Worm (Caenorhabditis elegans) whole organism, L4 larva: Measurements from ENCODE around the gene C13A2.9.
A peak's percentile ranks its signal among the peaks of the same experiment; 100 is the strongest.

Experiments
- F26F4.8 ChIP-seq: fragments of 200-800 bp; sonication (Bioruptor generic); conservative IDR thresholded peaks from 2 replicates; pipeline ENCODE4 v1.3.6; 2022; ENCODE audit warnings: missing genetic modification characterization, missing compliant biosample characterization
- ZK546.5 ChIP-seq, 2 experiments: sonication (generic microtip); optimal IDR thresholded peaks; 2 replicates each; lab custom pipeline; 2017; ENCODE audit warnings: missing biosample characterization in 2 of 2, missing genetic modification characterization in 2 of 2
- aha-1 ChIP-seq: fragments of 150-350 bp; peaks from one replicate; lab custom pipeline; 2014; ENCODE audit warnings: missing biosample characterization, missing genetic modification characterization
- attf-4 ChIP-seq: sonication (generic microtip); optimal IDR thresholded peaks from 3 replicates; lab custom pipeline; 2017; ENCODE audit warnings: missing biosample characterization, missing genetic modification characterization
- ceh-62 ChIP-seq: sonication (generic microtip); optimal IDR thresholded peaks from 2 replicates; lab custom pipeline; 2017; ENCODE audit warnings: missing biosample characterization, missing genetic modification characterization
- ces-1 ChIP-seq: fragments of 150-350 bp; sonication (generic microtip); optimal IDR thresholded peaks from 4 replicates; lab custom pipeline; 2014; ENCODE audit warnings: missing biosample characterization, missing genetic modification reagents, missing genetic modification characterization
- daf-16 ChIP-seq, 3 experiments: sonication (generic microtip); optimal IDR thresholded peaks; 2 replicates each; lab custom pipeline; 2016 to 2017; ENCODE audit warnings: missing genetic modification characterization in 3 of 3, missing genetic modification reagents in 3 of 3, mild to moderate bottlenecking in 2 of 3, missing compliant biosample characterization in 2 of 3, missing biosample characterization in 1 of 3, moderate library complexity in 1 of 3
- dmd-6 ChIP-seq: fragments of 200-800 bp; sonication (Bioruptor generic); IDR thresholded peaks from 2 replicates; pipeline ENCODE4 v1.3.6; 2022; ENCODE audit warnings: missing genetic modification reagents, missing genetic modification characterization, missing compliant biosample characterization
- dmd-8 ChIP-seq: fragments of 200-800 bp; sonication (Bioruptor generic); IDR thresholded peaks from 2 replicates; pipeline ENCODE4 v1.3.6; 2022; ENCODE audit warnings: missing genetic modification characterization, missing compliant biosample characterization
- egl-43 ChIP-seq: fragments of 200-800 bp; sonication (Bioruptor generic); IDR thresholded peaks from 2 replicates; pipeline ENCODE4 v1.3.6; 2022; ENCODE audit warnings: missing genetic modification reagents, missing genetic modification characterization, missing compliant biosample characterization
- hif-1 ChIP-seq, 2 experiments: sonication (generic microtip); optimal IDR thresholded peaks; 2 replicates each; lab custom pipeline; 2016 to 2017; ENCODE audit warnings: missing compliant biosample characterization in 2 of 2, missing genetic modification characterization in 2 of 2, missing genetic modification reagents in 2 of 2, missing genotype in 2 of 2, mild to moderate bottlenecking in 1 of 2
- hlh-30 ChIP-seq: sonication (generic microtip); optimal IDR thresholded peaks from 2 replicates; lab custom pipeline; 2017; ENCODE audit warnings: antibody characterized with exemption, mild to moderate bottlenecking, missing genetic modification characterization, missing compliant biosample characterization; ENCODE audit not compliant: insufficient read depth
- hmg-1.1 ChIP-seq: fragments of 200-800 bp; sonication (Bioruptor generic); IDR thresholded peaks from 2 replicates; pipeline ENCODE4 v1.3.6; 2022; ENCODE audit warnings: missing genetic modification reagents, missing genetic modification characterization, missing compliant biosample characterization
- lsy-2 ChIP-seq, 2 experiments: fragments of 150-350 bp in 1 of 2; sonication (generic microtip) in 1 of 2; optimal IDR thresholded peaks; 2 replicates each; lab custom pipeline; 2014 to 2017; ENCODE audit warnings: missing biosample characterization in 2 of 2, missing genetic modification characterization in 2 of 2
- mdt-29 ChIP-seq: fragments of 200-800 bp; sonication (Bioruptor generic); IDR thresholded peaks from 2 replicates; pipeline ENCODE4 v1.3.6; 2022; ENCODE audit warnings: missing genetic modification reagents, missing genetic modification characterization, missing compliant biosample characterization
- mep-1 ChIP-seq: fragments of 150-350 bp; sonication (generic microtip); optimal IDR thresholded peaks from 3 replicates; lab custom pipeline; 2014; ENCODE audit warnings: missing biosample characterization, missing genetic modification characterization
- nhr-76 ChIP-seq: fragments of 150-350 bp; optimal IDR thresholded peaks from 2 replicates; lab custom pipeline; 2014; ENCODE audit warnings: missing biosample characterization, missing genetic modification characterization
- rbr-2 ChIP-seq: sonication (generic microtip); optimal IDR thresholded peaks from 2 replicates; lab custom pipeline; 2016; ENCODE audit warnings: missing genotype, missing genetic modification characterization, missing compliant biosample characterization
- set-16 ChIP-seq: fragments of 200-800 bp; sonication (Bioruptor generic); IDR thresholded peaks from 2 replicates; pipeline ENCODE4 v1.3.6; 2022; ENCODE audit warnings: missing genetic modification reagents, missing genetic modification characterization, missing compliant biosample characterization
- snpc-1.2 ChIP-seq: fragments of 200-800 bp; sonication (Bioruptor generic); IDR thresholded peaks from 2 replicates; pipeline ENCODE4 v1.3.6; 2022; ENCODE audit warnings: missing genetic modification reagents, missing genetic modification characterization, missing compliant biosample characterization
- unc-39 ChIP-seq: sonication (generic microtip); optimal IDR thresholded peaks from 2 replicates; lab custom pipeline; 2017; ENCODE audit warnings: missing biosample characterization, missing genetic modification characterization
- unc-62 ChIP-seq, 3 experiments: fragments of 150-350 bp in 1 of 3; sonication (generic microtip); optimal IDR thresholded peaks in 2 of 3; peaks in 1 of 3; 1 replicate in 1 of 3; 2 replicates in 2 of 3; lab custom pipeline; 2014 to 2017; ENCODE audit warnings: missing biosample characterization in 3 of 3, missing genetic modification characterization in 3 of 3, missing genetic modification reagents in 3 of 3, missing genotype in 1 of 3
- zfp-3 ChIP-seq: fragments of 200-800 bp; sonication (Bioruptor generic); conservative IDR thresholded peaks from 2 replicates; pipeline ENCODE4 v1.3.6; 2022; ENCODE audit warnings: missing genetic modification reagents, missing genetic modification characterization, missing compliant biosample characterization

The C13A2.9 gene

DNA sequence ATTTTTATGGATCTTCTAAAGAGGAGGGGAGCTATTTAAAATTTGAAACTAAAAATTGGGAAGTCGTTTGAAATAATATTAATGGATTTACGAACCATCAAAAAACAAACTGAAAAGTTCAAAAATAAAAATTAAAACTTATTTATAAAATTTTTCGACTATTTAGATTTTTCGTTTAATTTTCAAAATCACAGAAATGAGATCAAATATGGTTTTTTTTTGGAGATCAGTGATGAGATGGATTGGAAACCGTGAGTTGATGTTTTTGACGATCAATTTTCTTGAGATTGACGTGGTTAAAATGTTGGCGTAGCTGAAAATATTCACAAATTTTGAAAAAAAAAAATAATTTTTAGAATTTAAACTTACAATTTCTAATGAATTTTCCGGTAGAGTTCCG lies 45.0 kb downstream of the C13A2.9 start, which contains the start of gene C13F10.5:
Gene C13F10.5 (minus strand): TSS at position 101 of the 400 bp plus-strand sequence.
- TF ChIP-seq aha-1 (tag; lab: Kevin White, UChicago), result peak; percentile 42
- no peak for TF ChIP-seq F26F4.8 (GFP tag; lab: Robert Waterston, UW)

DNA sequence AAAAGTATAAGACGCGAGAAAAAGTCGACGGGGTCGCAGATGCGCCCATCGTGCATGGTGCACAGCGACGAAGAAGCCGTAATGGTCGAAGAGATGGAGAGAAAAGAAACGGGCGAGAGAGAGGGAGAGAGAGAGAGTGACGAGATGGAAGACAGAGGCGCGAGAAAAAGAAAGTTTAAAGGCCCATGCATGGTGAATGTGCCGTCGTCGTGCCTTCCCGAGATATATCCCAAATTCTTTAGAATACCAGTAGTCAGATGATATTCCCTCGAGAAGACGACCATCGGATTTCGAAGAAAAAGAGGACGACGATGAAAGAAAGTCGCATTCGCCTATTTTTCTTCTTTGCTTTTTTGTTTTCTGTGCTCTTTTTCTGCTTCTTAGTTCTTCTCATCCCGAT lies 47.9 kb downstream of the C13A2.9 start:
- TF ChIP-seq mep-1, result peak; percentile 15
- no peak for TF ChIP-seq snpc-1.2 (GFP tag; lab: Robert Waterston, UW)
- TF ChIP-seq set-16 (GFP tag; lab: Robert Waterston, UW), result peak; percentile 38
- no peak for TF ChIP-seq dmd-6 (GFP tag; lab: Robert Waterston, UW)
- peak in 1 of 2 experiments; percentile 72 for TF ChIP-seq unc-62 (GFP tag; optimal IDR thresholded peaks at IDR 0.05 in 1 of 2; lab: Kevin White, UChicago)
- no peak for TF ChIP-seq unc-62 (tag; optimal IDR thresholded peaks at IDR 0.05; lab: Kevin White, UChicago)
- TF ChIP-seq lsy-2 (tag; optimal IDR thresholded peaks at IDR 0.05; lab: Kevin White, UChicago), result peak in 1 of 2 experiments; percentile 3
- TF ChIP-seq hif-1 (tag; optimal IDR thresholded peaks at IDR 0.05; lab: Kevin White, UChicago), result no peak
- peak; percentile 27 for TF ChIP-seq rbr-2
- no peak for TF ChIP-seq hmg-1.1 (GFP tag; lab: Robert Waterston, UW)
- TF ChIP-seq hlh-30 (tag; lab: Kevin White, UChicago), result peak; percentile 59

DNA sequence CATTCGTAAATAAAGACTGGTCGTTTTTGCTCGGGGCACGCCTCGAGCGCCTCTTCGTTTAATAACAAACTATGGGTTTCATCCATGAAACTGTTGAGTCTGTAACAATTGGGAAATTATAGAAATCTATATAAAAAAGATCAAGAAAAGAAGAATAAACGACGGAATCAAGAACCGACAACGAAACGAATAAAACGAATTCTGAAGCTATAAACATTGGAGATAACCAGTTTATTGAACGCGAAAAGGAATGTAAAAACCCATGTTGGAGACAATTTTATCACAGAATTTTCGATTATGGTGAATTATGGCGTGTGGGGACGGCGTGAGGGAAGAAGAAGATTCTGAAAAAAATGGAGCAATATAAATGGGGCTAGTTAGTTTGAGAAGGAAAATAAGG lies 49.1 kb downstream of the C13A2.9 start, which contains the start of gene soap-1:
Gene soap-1 (minus strand): TSS at position 101 of the 400 bp plus-strand sequence.
- TF ChIP-seq dmd-8 (GFP tag; lab: Robert Waterston, UW) (no peak), mdt-29 (no peak), daf-16 (GFP tag; optimal IDR thresholded peaks at IDR 0.05; lab: Kevin White, UChicago) (no peak), daf-16 (tag; optimal IDR thresholded peaks at IDR 0.05; lab: Kevin White, UChicago) (no peak), attf-4 (tag; lab: Kevin White, UChicago) (no peak), unc-39 (tag; lab: Kevin White, UChicago) (no peak), zfp-3 (GFP tag; lab: Robert Waterston, UW) (no peak), ces-1 (GFP tag; lab: Kevin White, UChicago) (no peak), nhr-76 (no peak), unc-62 (GFP tag; optimal IDR thresholded peaks at IDR 0.05 in 1 of 2; lab: Kevin White, UChicago) (no peak), unc-62 (tag; optimal IDR thresholded peaks at IDR 0.05; lab: Kevin White, UChicago) (no peak), ceh-62 (tag; lab: Kevin White, UChicago) (no peak), ZK546.5 (tag; optimal IDR thresholded peaks at IDR 0.05; lab: Kevin White, UChicago) (no peak), egl-43 (GFP tag; lab: Robert Waterston, UW) (no peak)
- TF ChIP-seq, all 104 proteins: peak for 0
